Fruit fly (Drosophila melanogaster) whole organism, embryonic: ENCODE measurements around the gene pyd.

Source experiments
- Aef1 ChIP-seq: fragments of 200-800 bp; sonication (Bioruptor generic); IDR thresholded peaks from 3 replicates; pipeline ENCODE4 v1.3.6; 2022; ENCODE audit warnings: missing biosample characterization, missing genetic modification characterization
- Blimp-1 ChIP-seq: fragments of 200-800 bp; sonication (Bioruptor generic); optimal IDR thresholded peaks from 3 replicates; lab custom pipeline; 2018; ENCODE audit warnings: missing biosample characterization, missing genetic modification characterization, mild to moderate bottlenecking, moderate library complexity, missing genetic modification reagents
- CG1603 ChIP-seq: fragments of 200-800 bp; sonication (Bioruptor generic); optimal IDR thresholded peaks from 2 replicates; lab custom pipeline; 2019; ENCODE audit warnings: missing biosample characterization, mild to moderate bottlenecking, missing genetic modification characterization, moderate library complexity
- CG17359 ChIP-seq: fragments of 200-800 bp; sonication (Bioruptor generic); optimal IDR thresholded peaks from 3 replicates; lab custom pipeline; 2018; ENCODE audit warnings: missing biosample characterization, mild to moderate bottlenecking, missing genetic modification characterization, moderate library complexity
- CG17612 ChIP-seq: fragments of 200-800 bp; sonication (Bioruptor generic); IDR thresholded peaks from 2 replicates; pipeline ENCODE4 v1.3.6; 2022; ENCODE audit warnings: missing biosample characterization, missing genetic modification characterization
- CG17829 ChIP-seq: fragments of 200-800 bp; optimal IDR thresholded peaks from 2 replicates; lab custom pipeline; 2019; ENCODE audit warnings: missing biosample characterization, mild to moderate bottlenecking, missing genetic modification characterization, moderate library complexity
- CG17912 ChIP-seq: fragments of 200-800 bp; sonication (Bioruptor generic); optimal IDR thresholded peaks from 2 replicates; lab custom pipeline; 2018; ENCODE audit warnings: missing biosample characterization, mild to moderate bottlenecking, missing genetic modification characterization
- CG2120 ChIP-seq: fragments of 200-800 bp; sonication (Bioruptor generic); optimal IDR thresholded peaks from 3 replicates; lab custom pipeline; 2016; ENCODE audit warnings: missing biosample characterization, missing genetic modification characterization
- CG31224 ChIP-seq: fragments of 200-800 bp; sonication (Bioruptor generic); IDR thresholded peaks from 2 replicates; pipeline ENCODE4 v1.3.6; 2022; ENCODE audit warnings: missing biosample characterization, missing genetic modification characterization
- CG31441 ChIP-seq: fragments of 200-800 bp; sonication (Bioruptor generic); IDR thresholded peaks from 2 replicates; pipeline ENCODE4 v1.3.6; 2022; ENCODE audit warnings: missing biosample characterization, missing genetic modification characterization
- CG3163 ChIP-seq: fragments of 200-800 bp; sonication (Bioruptor generic); optimal IDR thresholded peaks from 3 replicates; lab custom pipeline; 2016; ENCODE audit warnings: missing biosample characterization, missing genetic modification characterization
- CG32532 ChIP-seq: fragments of 200-800 bp; sonication (Bioruptor generic); IDR thresholded peaks from 2 replicates; pipeline ENCODE4 v1.3.6; 2022; ENCODE audit warnings: missing biosample characterization, missing genetic modification characterization
- CG3407 ChIP-seq: fragments of 200-800 bp; sonication (Bioruptor generic); optimal IDR thresholded peaks from 2 replicates; lab custom pipeline; 2018; ENCODE audit warnings: missing biosample characterization, mild to moderate bottlenecking, missing genetic modification characterization
- CG34376 ChIP-seq: fragments of 200-800 bp; sonication (Bioruptor generic); optimal IDR thresholded peaks from 2 replicates; lab custom pipeline; 2018; ENCODE audit warnings: missing biosample characterization, mild to moderate bottlenecking, missing genetic modification characterization
- CG42726 ChIP-seq: fragments of 200-800 bp; sonication (Bioruptor generic); IDR thresholded peaks from 2 replicates; pipeline ENCODE4 v1.3.6; 2022; ENCODE audit warnings: missing biosample characterization, missing genetic modification characterization; ENCODE audit not compliant: partially characterized antibody
- CG4404 ChIP-seq: fragments of 200-800 bp; sonication (Bioruptor generic); IDR thresholded peaks from 2 replicates; pipeline ENCODE4 v1.3.6; 2022; ENCODE audit warnings: missing biosample characterization, missing genetic modification characterization
- CG7372 ChIP-seq: fragments of 200-800 bp; sonication (Bioruptor generic); IDR thresholded peaks from 2 replicates; pipeline ENCODE4 v1.3.6; 2022; ENCODE audit warnings: missing biosample characterization, missing genetic modification characterization
- CG7745 ChIP-seq: fragments of 200-800 bp; sonication (Bioruptor generic); optimal IDR thresholded peaks from 2 replicates; lab custom pipeline; 2018; ENCODE audit warnings: missing biosample characterization, mild to moderate bottlenecking, missing genetic modification characterization, moderate library complexity
- CG7928 ChIP-seq: fragments of 200-800 bp; sonication (Bioruptor generic); optimal IDR thresholded peaks from 2 replicates; lab custom pipeline; 2017; ENCODE audit warnings: missing biosample characterization, mild to moderate bottlenecking, missing genetic modification characterization
- CG7963 ChIP-seq: fragments of 200-800 bp; sonication (Bioruptor generic); IDR thresholded peaks from 3 replicates; pipeline ENCODE4 v1.3.6; 2022; ENCODE audit warnings: missing biosample characterization, missing genetic modification characterization; ENCODE audit not compliant: partially characterized antibody
- CG7987 ChIP-seq: fragments of 200-800 bp; sonication (Bioruptor generic); optimal IDR thresholded peaks from 2 replicates; lab custom pipeline; 2018; ENCODE audit warnings: missing biosample characterization, mild to moderate bottlenecking, missing genetic modification characterization, moderate library complexity
- CG8478 ChIP-seq: fragments of >200 bp; optimal IDR thresholded peaks from 2 replicates; lab custom pipeline; 2018
- CG9797 ChIP-seq: fragments of 200-800 bp; sonication (Bioruptor generic); optimal IDR thresholded peaks from 3 replicates; lab custom pipeline; 2018; ENCODE audit warnings: missing biosample characterization, mild to moderate bottlenecking, missing genetic modification characterization
- Dfd ChIP-seq, 2 experiments: fragments of >200 bp; optimal IDR thresholded peaks; 2 replicates each; lab custom pipeline; 2017; ENCODE audit warnings: missing biosample characterization in 2 of 2, missing genetic modification characterization in 2 of 2
- Dll ChIP-seq: fragments of 200-800 bp; sonication (Bioruptor generic); IDR thresholded peaks from 4 replicates; pipeline ENCODE4 v1.3.6; 2022; ENCODE audit warnings: missing biosample characterization, missing genetic modification characterization; ENCODE audit not compliant: partially characterized antibody
- Eip74EF ChIP-seq, 2 experiments: fragments of 200-800 bp in 1 of 2; fragments of >200 bp in 1 of 2; sonication (Bioruptor generic) in 1 of 2; optimal IDR thresholded peaks; 2 replicates each; lab custom pipeline; 2017 to 2019; ENCODE audit warnings: missing biosample characterization in 2 of 2, missing genetic modification characterization in 2 of 2, mild to moderate bottlenecking in 1 of 2, moderate library complexity in 1 of 2
- GATAe ChIP-seq: fragments of 200-800 bp; sonication (Bioruptor generic); conservative IDR thresholded peaks from 2 replicates; pipeline ENCODE4 v1.3.6; 2022; ENCODE audit warnings: missing biosample characterization, missing genetic modification characterization
- HmgD ChIP-seq: fragments of 200-800 bp; sonication (Bioruptor generic); optimal IDR thresholded peaks from 3 replicates; lab custom pipeline; 2016; ENCODE audit warnings: missing biosample characterization, missing genetic modification characterization
- Mes4 ChIP-seq: fragments of 200-800 bp; sonication (Bioruptor generic); optimal IDR thresholded peaks from 2 replicates; lab custom pipeline; 2016; ENCODE audit warnings: missing biosample characterization, missing genetic modification characterization
- Myb ChIP-seq: fragments of 200-800 bp; sonication (Bioruptor generic); optimal IDR thresholded peaks from 2 replicates; lab custom pipeline; 2016; ENCODE audit warnings: missing biosample characterization, missing genetic modification characterization
- NC2β ChIP-seq: fragments of 200-800 bp; sonication (Bioruptor generic); optimal IDR thresholded peaks from 2 replicates; lab custom pipeline; 2016; ENCODE audit warnings: missing biosample characterization, missing genetic modification characterization
- Ptx1 ChIP-seq: fragments of 200-800 bp; sonication (Bioruptor generic); IDR thresholded peaks from 2 replicates; pipeline ENCODE4 v1.3.6; 2022; ENCODE audit warnings: missing biosample characterization, missing genetic modification characterization
- Sox100B ChIP-seq: fragments of 200-800 bp; sonication (Bioruptor generic); optimal IDR thresholded peaks from 3 replicates; lab custom pipeline; 2018; ENCODE audit warnings: missing biosample characterization, mild to moderate bottlenecking, missing genetic modification characterization
- Xbp1 ChIP-seq: fragments of 200-800 bp; sonication (Bioruptor generic); optimal IDR thresholded peaks from 3 replicates; lab custom pipeline; 2016; ENCODE audit warnings: missing biosample characterization, mild to moderate bottlenecking, missing genetic modification characterization
- ash1 ChIP-seq: fragments of 200-800 bp; sonication (Bioruptor generic); optimal IDR thresholded peaks from 2 replicates; lab custom pipeline; 2018; ENCODE audit warnings: missing biosample characterization, mild to moderate bottlenecking, missing genetic modification characterization
- cas ChIP-seq: fragments of 200-800 bp; sonication (Bioruptor generic); IDR thresholded peaks from 2 replicates; pipeline ENCODE4 v1.3.6; 2022; ENCODE audit warnings: missing biosample characterization, missing genetic modification characterization
- caup ChIP-seq: fragments of 200-800 bp; sonication (Bioruptor generic); optimal IDR thresholded peaks from 3 replicates; lab custom pipeline; 2017; ENCODE audit warnings: missing biosample characterization, mild to moderate bottlenecking, missing genetic modification characterization, moderate library complexity; ENCODE audit not compliant: severe bottlenecking
- corto ChIP-seq: fragments of 200-800 bp; sonication (Bioruptor generic); optimal IDR thresholded peaks from 2 replicates; lab custom pipeline; 2016; ENCODE audit warnings: missing biosample characterization, mild to moderate bottlenecking, missing genetic modification characterization, moderate library complexity
- croc ChIP-seq: fragments of 200-800 bp; sonication (Bioruptor generic); conservative IDR thresholded peaks from 3 replicates; pipeline ENCODE4 v1.3.6; 2022; ENCODE audit warnings: missing biosample characterization, missing genetic modification characterization
- dmrt99B ChIP-seq: fragments of 200-800 bp; sonication (Bioruptor generic); optimal IDR thresholded peaks from 2 replicates; lab custom pipeline; 2018; ENCODE audit warnings: missing biosample characterization, mild to moderate bottlenecking, missing genetic modification characterization, moderate library complexity
- gsb-n ChIP-seq: fragments of 200-800 bp; sonication (Bioruptor generic); optimal IDR thresholded peaks from 3 replicates; lab custom pipeline; 2018; ENCODE audit warnings: missing biosample characterization, mild to moderate bottlenecking, missing genetic modification characterization
- kah ChIP-seq: fragments of 200-800 bp; sonication (Bioruptor generic); optimal IDR thresholded peaks from 2 replicates; lab custom pipeline; 2018; ENCODE audit warnings: missing biosample characterization, mild to moderate bottlenecking, missing genetic modification characterization
- onecut ChIP-seq: fragments of 200-800 bp; sonication (Bioruptor generic); IDR thresholded peaks from 2 replicates; pipeline ENCODE4 v1.3.6; 2022; ENCODE audit warnings: missing biosample characterization, missing genetic modification characterization
- ranshi ChIP-seq: fragments of 200-800 bp; sonication (Bioruptor generic); IDR thresholded peaks from 2 replicates; pipeline ENCODE4 v1.3.6; 2022; ENCODE audit warnings: missing biosample characterization, missing genetic modification characterization
- run ChIP-seq: fragments of 200-800 bp; sonication (Bioruptor generic); optimal IDR thresholded peaks from 3 replicates; lab custom pipeline; 2018; ENCODE audit warnings: missing biosample characterization, mild to moderate bottlenecking, missing genetic modification characterization
- seq ChIP-seq: fragments of 200-800 bp; sonication (Bioruptor generic); IDR thresholded peaks from 2 replicates; pipeline ENCODE4 v1.3.6; 2022; ENCODE audit warnings: missing biosample characterization, missing genetic modification characterization
- so ChIP-seq: fragments of 200-800 bp; sonication (Bioruptor generic); IDR thresholded peaks from 3 replicates; pipeline ENCODE4 v1.3.6; 2022; ENCODE audit warnings: missing biosample characterization, missing genetic modification characterization
- stc ChIP-seq: fragments of 200-800 bp; sonication (Bioruptor generic); IDR thresholded peaks from 2 replicates; pipeline ENCODE4 v1.3.6; 2022; ENCODE audit warnings: missing biosample characterization, missing genetic modification characterization
- vnd ChIP-seq: fragments of 200-800 bp; sonication (Bioruptor generic); IDR thresholded peaks from 3 replicates; pipeline ENCODE4 v1.3.6; 2022; ENCODE audit warnings: missing biosample characterization, missing genetic modification characterization; ENCODE audit not compliant: partially characterized antibody

pyd gene

dm6 chr3R:8927817-8928625, 3.7 kb downstream of the pyd start (continued):
- peak; percentile 78 for TF ChIP-seq NC2β
- TF ChIP-seq stc (GFP tag; lab: Robert Waterston, UW): peak; percentile 63
- TF ChIP-seq dmrt99B (tag; lab: Kevin White, UChicago): peak; percentile 85
- no peak for TF ChIP-seq CG7745 (tag; lab: Kevin White, UChicago)
- no peak for TF ChIP-seq CG7987 (GFP tag; lab: Kevin White, UChicago)
- TF ChIP-seq seq (GFP tag; lab: Robert Waterston, UW): peak; percentile 28; the same call in 1 of the 2 replicates
- TF ChIP-seq GATAe (GFP tag; lab: Robert Waterston, UW): 0 out of 2 replicates have a peak, but pooled peaks have one; percentile 23
- TF ChIP-seq Dfd (GFP tag; optimal IDR thresholded peaks at IDR 0.05; lab: Kevin White, UChicago): no peak
- peak; percentile 28; the same call in 1 of the 2 replicates for TF ChIP-seq CG31224 (GFP tag; lab: Robert Waterston, UW)
- TF ChIP-seq Blimp-1 (GFP tag; lab: Kevin White, UChicago): peak; percentile 81
- peak; percentile 22 for TF ChIP-seq CG34376 (GFP tag; lab: Kevin White, UChicago)
- no peak for TF ChIP-seq cas
- peak; percentile 87 for TF ChIP-seq CG31441
- TF ChIP-seq CG8478 (lab: Kevin White, UChicago): no peak
- TF ChIP-seq Xbp1 (GFP tag; lab: Kevin White, UChicago): peak; percentile 67
- TF ChIP-seq HmgD (GFP tag; lab: Kevin White, UChicago): no peak
- no peak for TF ChIP-seq Aef1 (GFP tag; lab: Robert Waterston, UW)
- peak; percentile 69 for TF ChIP-seq corto (GFP tag; lab: Kevin White, UChicago)
- peak; percentile 71 for TF ChIP-seq Sox100B (GFP tag; lab: Kevin White, UChicago)
- TF ChIP-seq Eip74EF (GFP tag; optimal IDR thresholded peaks at IDR 0.05; lab: Kevin White, UChicago): peak in 1 of 2 experiments; percentile 55
- TF ChIP-seq CG9797 (GFP tag; lab: Kevin White, UChicago): no peak
- peak; percentile 82 for TF ChIP-seq gsb-n (tag; lab: Kevin White, UChicago)
- peak; percentile 43 for TF ChIP-seq Myb (GFP tag; lab: Kevin White, UChicago)
- peak; percentile 29 for TF ChIP-seq run (tag; lab: Kevin White, UChicago)
- peak; percentile 60 for TF ChIP-seq ranshi
- TF ChIP-seq croc: peak; percentile 74
- TF ChIP-seq CG3163 (GFP tag; lab: Kevin White, UChicago): peak; percentile 41
- 0 out of 4 replicates have a peak, but pooled peaks have one; percentile 8 for TF ChIP-seq Dll
- TF ChIP-seq CG42726 (GFP tag; lab: Robert Waterston, UW): no peak
- no peak for TF ChIP-seq CG7928 (GFP tag; lab: Kevin White, UChicago)
- TF ChIP-seq CG7963 (GFP tag; lab: Robert Waterston, UW): no peak
- TF ChIP-seq CG17612 (GFP tag; lab: Robert Waterston, UW): no peak
- peak; percentile 39 for TF ChIP-seq kah
- no peak for TF ChIP-seq so (GFP tag; lab: Robert Waterston, UW)
- peak; percentile 59 for TF ChIP-seq caup (GFP tag; lab: Kevin White, UChicago)
- no peak for TF ChIP-seq ash1
- TF ChIP-seq CG17829 (tag; lab: Kevin White, UChicago): peak; percentile 90
- TF ChIP-seq CG7372 (GFP tag; lab: Robert Waterston, UW): peak; percentile 46; the same call in 1 of the 2 replicates
- TF ChIP-seq CG2120 (GFP tag; lab: Kevin White, UChicago): peak; percentile 70
- no peak for TF ChIP-seq vnd (GFP tag; lab: Robert Waterston, UW)
- TF ChIP-seq Ptx1 (GFP tag; lab: Robert Waterston, UW): peak; percentile 70
- TF ChIP-seq CG1603 (tag; lab: Kevin White, UChicago): peak; percentile 80
- no peak for TF ChIP-seq CG17912
- peak; percentile 67 for TF ChIP-seq CG17359 (tag; lab: Kevin White, UChicago)
- peak; percentile 69 for TF ChIP-seq CG32532 (GFP tag; lab: Robert Waterston, UW)
- peak; percentile 84 for TF ChIP-seq CG4404 (GFP tag; lab: Robert Waterston, UW)
- no peak for TF ChIP-seq CG3407 (GFP tag; lab: Kevin White, UChicago)
- peak; percentile 37 for TF ChIP-seq Mes4
- peak; percentile 55; the same call in 1 of the 2 replicates for TF ChIP-seq onecut (GFP tag; lab: Robert Waterston, UW)
